Worm (Caenorhabditis elegans) whole organism, L4/young adult: ENCODE data around the gene tnt-3.

Source experiments
- W03F9.2 ChIP-seq: fragments of 150-350 bp; optimal IDR thresholded peaks from 2 replicates; lab custom pipeline; 2014; ENCODE audit warnings: missing biosample characterization, missing genetic modification characterization
- him-1 ChIP-seq: sonication (generic microtip); optimal IDR thresholded peaks from 2 replicates; lab custom pipeline; 2016; ENCODE audit warnings: missing genotype, missing genetic modification reagents, missing genetic modification characterization, missing compliant biosample characterization

- TF ChIP-seq him-1 (no peak), W03F9.2 (tag; lab: Kevin White, UChicago) (no peak)
These were observed 32.6 kb upstream of the tnt-3 start for ce11 chrX:7977452-7977851.
